Worm (Caenorhabditis elegans) whole organism, mixed stage, embryonic: ENCODE data around the gene C36B7.3.

Source experiments
- M03D4.4 ChIP-seq: sonication (generic microtip); optimal IDR thresholded peaks from 2 replicates; lab custom pipeline; 2017; ENCODE audit warnings: mild to moderate bottlenecking, missing genetic modification characterization, missing compliant biosample characterization
- bed-3 ChIP-seq: fragments of 200-800 bp; sonication (Bioruptor generic); optimal IDR thresholded peaks from 3 replicates; lab custom pipeline; 2018; ENCODE audit warnings: mild to moderate bottlenecking, missing genetic modification characterization, moderate library complexity, missing compliant biosample characterization
- blmp-1 ChIP-seq: fragments of 150-350 bp; optimal IDR thresholded peaks from 2 replicates; lab custom pipeline; 2014; ENCODE audit warnings: missing biosample characterization, missing genetic modification characterization
- ceh-39 ChIP-seq: fragments of 150-350 bp; optimal IDR thresholded peaks from 2 replicates; lab custom pipeline; 2014; ENCODE audit warnings: missing biosample characterization, missing genetic modification characterization
- ceh-43 ChIP-seq: fragments of 200-800 bp; sonication (Bioruptor generic); optimal IDR thresholded peaks from 2 replicates; lab custom pipeline; 2018; ENCODE audit warnings: mild to moderate bottlenecking, missing genetic modification characterization, moderate library complexity, missing compliant biosample characterization
- ceh-83 ChIP-seq: fragments of 200-800 bp; sonication (Bioruptor generic); optimal IDR thresholded peaks from 2 replicates; lab custom pipeline; 2018; ENCODE audit warnings: mild to moderate bottlenecking, missing genetic modification characterization, missing compliant biosample characterization
- ces-1 ChIP-seq: fragments of 150-350 bp; optimal IDR thresholded peaks from 2 replicates; lab custom pipeline; 2014; ENCODE audit warnings: missing biosample characterization, missing genetic modification reagents, missing genetic modification characterization
- drap-1 ChIP-seq: fragments of 200-800 bp; sonication (Bioruptor generic); optimal IDR thresholded peaks from 3 replicates; lab custom pipeline; 2018; ENCODE audit warnings: mild to moderate bottlenecking, missing genetic modification characterization, missing compliant biosample characterization
- elt-1 ChIP-seq: sonication (generic microtip); optimal IDR thresholded peaks from 2 replicates; lab custom pipeline; 2017; ENCODE audit warnings: missing genetic modification characterization, mild to moderate bottlenecking, missing compliant biosample characterization, antibody characterized with exemption, moderate library complexity, borderline replicate concordance; ENCODE audit not compliant: insufficient read depth
- elt-3 ChIP-seq: fragments of 150-350 bp; optimal IDR thresholded peaks from 2 replicates; lab custom pipeline; 2014; ENCODE audit warnings: missing biosample characterization, missing genetic modification characterization
- flh-1 ChIP-seq: fragments of 200-800 bp; sonication (Bioruptor generic); optimal IDR thresholded peaks from 2 replicates; lab custom pipeline; 2018; ENCODE audit warnings: mild to moderate bottlenecking, missing genetic modification characterization, moderate library complexity, missing compliant biosample characterization
- ham-2 ChIP-seq: fragments of 200-800 bp; sonication (Bioruptor generic); optimal IDR thresholded peaks from 2 replicates; lab custom pipeline; 2018; ENCODE audit warnings: mild to moderate bottlenecking, missing genetic modification characterization, missing compliant biosample characterization
- hlh-1 ChIP-seq: fragments of 150-350 bp; optimal IDR thresholded peaks from 2 replicates; lab custom pipeline; 2014; ENCODE audit warnings: missing biosample characterization, missing genetic modification reagents, missing genetic modification characterization
- lin-13 ChIP-seq: fragments of 150-350 bp; optimal IDR thresholded peaks from 2 replicates; lab custom pipeline; 2014; ENCODE audit warnings: missing biosample characterization, missing genetic modification characterization
- lin-32 ChIP-seq: fragments of 200-800 bp; sonication (Bioruptor generic); optimal IDR thresholded peaks from 2 replicates; lab custom pipeline; 2018; ENCODE audit warnings: mild to moderate bottlenecking, missing genetic modification characterization, missing compliant biosample characterization
- lsy-2 ChIP-seq: fragments of 150-350 bp; optimal IDR thresholded peaks from 2 replicates; lab custom pipeline; 2014; ENCODE audit warnings: missing biosample characterization, missing genetic modification characterization
- mab-5 ChIP-seq: fragments of 150-350 bp; optimal IDR thresholded peaks from 2 replicates; lab custom pipeline; 2014; ENCODE audit warnings: missing biosample characterization, missing genetic modification characterization
- mep-1 ChIP-seq: fragments of 150-350 bp; optimal IDR thresholded peaks from 2 replicates; lab custom pipeline; 2017; ENCODE audit warnings: missing biosample characterization, missing genetic modification reagents, missing genetic modification characterization, inconsistent platforms
- mls-2 ChIP-seq: sonication (generic microtip); optimal IDR thresholded peaks from 2 replicates; lab custom pipeline; 2016; ENCODE audit warnings: mild to moderate bottlenecking, missing genetic modification characterization, moderate library complexity, missing compliant biosample characterization
- nhr-12 ChIP-seq: fragments of 150-350 bp; optimal IDR thresholded peaks from 2 replicates; lab custom pipeline; 2014; ENCODE audit warnings: missing biosample characterization, missing genetic modification characterization
- nhr-2 ChIP-seq: fragments of 150-350 bp; optimal IDR thresholded peaks from 2 replicates; lab custom pipeline; 2014; ENCODE audit warnings: missing biosample characterization, missing genetic modification characterization
- nhr-237 ChIP-seq: fragments of 150-350 bp; optimal IDR thresholded peaks from 2 replicates; lab custom pipeline; 2014; ENCODE audit warnings: missing biosample characterization, missing genetic modification characterization
- nhr-28 ChIP-seq: fragments of 150-350 bp; optimal IDR thresholded peaks from 2 replicates; lab custom pipeline; 2014; ENCODE audit warnings: missing biosample characterization, missing genetic modification characterization
- nhr-76 ChIP-seq: sonication (generic microtip); optimal IDR thresholded peaks from 2 replicates; lab custom pipeline; 2017; ENCODE audit warnings: missing biosample characterization, missing genetic modification characterization
- pha-4 ChIP-seq: fragments of 150-350 bp; optimal IDR thresholded peaks from 2 replicates; lab custom pipeline; 2018; ENCODE audit warnings: missing biosample characterization, missing genetic modification reagents, missing genetic modification characterization
- sem-2 ChIP-seq: fragments of 200-800 bp; sonication (Bioruptor generic); optimal IDR thresholded peaks from 2 replicates; lab custom pipeline; 2018; ENCODE audit warnings: mild to moderate bottlenecking, missing genetic modification characterization, missing compliant biosample characterization
- snpc-4 ChIP-seq: fragments of 150-350 bp; optimal IDR thresholded peaks from 2 replicates; lab custom pipeline; 2014; ENCODE audit warnings: missing biosample characterization, missing genetic modification characterization
- tbx-8 ChIP-seq: fragments of 200-800 bp; sonication (Bioruptor generic); optimal IDR thresholded peaks from 2 replicates; lab custom pipeline; 2018; ENCODE audit warnings: mild to moderate bottlenecking, missing genetic modification characterization, moderate library complexity, missing compliant biosample characterization
- unc-120 ChIP-seq: sonication (generic microtip); optimal IDR thresholded peaks from 2 replicates; lab custom pipeline; 2017; ENCODE audit warnings: missing genetic modification characterization, missing compliant biosample characterization; ENCODE audit not compliant: poor library complexity, severe bottlenecking
- unc-39 ChIP-seq: fragments of 150-350 bp; optimal IDR thresholded peaks from 2 replicates; lab custom pipeline; 2014; ENCODE audit warnings: missing biosample characterization, missing genetic modification characterization
- unc-62 ChIP-seq: fragments of 150-350 bp; optimal IDR thresholded peaks from 2 replicates; lab custom pipeline; 2014; ENCODE audit warnings: missing biosample characterization, missing genetic modification reagents, missing genetic modification characterization
- ztf-11 ChIP-seq: fragments of 150-350 bp; optimal IDR thresholded peaks from 2 replicates; lab custom pipeline; 2014; ENCODE audit warnings: missing biosample characterization, missing genetic modification characterization

The C36B7.3 gene

DNA sequence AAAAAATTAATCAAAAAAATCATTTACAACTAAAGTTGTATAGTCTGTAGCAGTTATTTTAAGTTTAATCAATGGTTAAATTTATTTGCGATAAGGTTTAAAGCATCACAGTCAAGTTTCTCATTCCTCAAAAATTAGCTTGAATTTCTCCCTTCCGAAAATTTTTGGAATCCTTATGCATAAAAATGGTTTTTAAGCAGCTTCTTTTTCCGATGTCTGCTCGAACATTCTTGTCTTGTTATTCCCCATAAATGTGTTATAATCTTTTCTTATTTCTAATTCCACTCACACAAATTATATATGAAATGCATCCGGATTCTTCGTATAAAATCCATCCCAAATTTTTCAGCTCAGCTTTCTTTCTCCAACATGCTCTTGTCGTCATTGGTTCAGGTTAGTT, at the start of gene C36B7.3:
C36B7.3 (plus strand) TSS at position 301 of the 400 bp plus-strand sequence.
- TF ChIP-seq hlh-1 (tag; lab: Kevin White, UChicago) (no peak), elt-1 (tag; lab: Kevin White, UChicago) (no peak), M03D4.4 (tag; lab: Kevin White, UChicago) (no peak), unc-120 (tag; lab: Kevin White, UChicago) (no peak), lin-13 (tag; lab: Kevin White, UChicago) (no peak), nhr-28 (tag; lab: Kevin White, UChicago) (no peak), ceh-39 (tag; lab: Kevin White, UChicago) (no peak), sem-2 (no peak), ces-1 (GFP tag; lab: Kevin White, UChicago) (no peak), pha-4 (tag; lab: Kevin White, UChicago) (no peak), nhr-12 (tag; lab: Kevin White, UChicago) (no peak), ceh-83 (GFP tag; lab: Kevin White, UChicago) (no peak), mep-1 (tag; lab: Kevin White, UChicago) (no peak), nhr-76 (tag; lab: Kevin White, UChicago) (no peak), mls-2 (tag; lab: Kevin White, UChicago) (no peak)

ce11 chrX:7057357-7057756, 44.2 kb upstream of the C36B7.3 start, which contains the start of gene B0403.5:
TSS of gene B0403.5 (plus strand) at chrX:7057724.
- TF ChIP-seq unc-62 (GFP tag; lab: Kevin White, UChicago), result no peak
- no peak for TF ChIP-seq lin-13 (tag; lab: Kevin White, UChicago)
- no peak for TF ChIP-seq drap-1
- TF ChIP-seq nhr-28 (tag; lab: Kevin White, UChicago), result no peak
- no peak for TF ChIP-seq nhr-2 (tag; lab: Kevin White, UChicago)
- TF ChIP-seq ceh-39 (tag; lab: Kevin White, UChicago), result no peak
- no peak for TF ChIP-seq sem-2
- TF ChIP-seq mep-1 (tag; lab: Kevin White, UChicago), result no peak
- no peak for TF ChIP-seq M03D4.4 (tag; lab: Kevin White, UChicago)
- TF ChIP-seq pha-4 (tag; lab: Kevin White, UChicago), result no peak

ce11 chrX:7061265-7061664, 40.3 kb upstream of the C36B7.3 start:
- TF ChIP-seq blmp-1 (tag; lab: Kevin White, UChicago) (no peak), flh-1 (no peak), elt-3 (tag; lab: Kevin White, UChicago) (no peak), unc-120 (tag; lab: Kevin White, UChicago) (no peak), tbx-8 (GFP tag; lab: Kevin White, UChicago) (no peak), lin-32 (GFP tag; lab: Kevin White, UChicago) (no peak), nhr-12 (tag; lab: Kevin White, UChicago) (no peak), bed-3 (GFP tag; lab: Kevin White, UChicago) (no peak), mls-2 (tag; lab: Kevin White, UChicago) (no peak), snpc-4 (tag; lab: Kevin White, UChicago) (no peak), hlh-1 (tag; lab: Kevin White, UChicago) (no peak), lsy-2 (tag; lab: Kevin White, UChicago) (no peak)

- no peak for TF ChIP-seq ztf-11
- TF ChIP-seq mls-2 (tag; lab: Kevin White, UChicago), result no peak
- TF ChIP-seq ceh-43 (GFP tag; lab: Kevin White, UChicago), result no peak
- TF ChIP-seq bed-3 (GFP tag; lab: Kevin White, UChicago), result no peak
- no peak for TF ChIP-seq nhr-237
- no peak for TF ChIP-seq ham-2 (GFP tag; lab: Kevin White, UChicago)
- TF ChIP-seq mep-1 (tag; lab: Kevin White, UChicago), result no peak
- TF ChIP-seq drap-1, result no peak
- TF ChIP-seq mab-5 (tag; lab: Kevin White, UChicago), result no peak
Measured at ce11 chrX:7063236-7063635, 38.3 kb upstream of the C36B7.3 start, which contains the start of gene B0403.3. TSS of gene B0403.3 (minus strand) at chrX:7063336.

DNA sequence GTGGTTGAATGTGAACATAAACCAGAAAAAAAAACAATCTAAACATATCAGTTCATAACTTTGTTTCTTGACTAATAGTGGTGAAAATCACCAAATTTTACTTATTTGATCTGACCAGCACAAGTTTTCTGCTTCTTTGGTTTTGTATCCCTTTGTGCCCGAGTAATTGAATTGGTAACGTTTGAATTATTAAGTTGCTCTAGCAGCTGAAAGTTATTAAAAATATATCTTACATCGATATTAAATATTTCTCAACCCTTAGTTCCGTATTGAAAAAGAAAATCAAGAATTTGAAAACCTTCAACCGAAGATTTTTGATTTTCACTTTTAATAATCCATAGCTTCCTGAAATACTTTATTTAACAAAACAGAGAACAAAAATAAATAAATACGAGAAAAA, 35.6 kb upstream of the C36B7.3 start:
- no peak for TF ChIP-seq ces-1 (GFP tag; lab: Kevin White, UChicago)
- no peak for TF ChIP-seq elt-1 (tag; lab: Kevin White, UChicago)
- TF ChIP-seq unc-120 (tag; lab: Kevin White, UChicago), result no peak
- no peak for TF ChIP-seq ceh-43 (GFP tag; lab: Kevin White, UChicago)
- no peak for TF ChIP-seq lsy-2 (tag; lab: Kevin White, UChicago)
- TF ChIP-seq ceh-83 (GFP tag; lab: Kevin White, UChicago), result no peak
- no peak for TF ChIP-seq sem-2
- TF ChIP-seq unc-39, result no peak
- no peak for TF ChIP-seq blmp-1 (tag; lab: Kevin White, UChicago)
